Worm (Caenorhabditis elegans) whole organism, L4 larva: Measurements from ENCODE around the gene coq-5.
A peak's percentile ranks its signal among the peaks of the same experiment; 100 is the strongest.

ENCODE experiments used
- R02D3.7 ChIP-seq: fragments of 150-350 bp; sonication (generic microtip); optimal IDR thresholded peaks from 3 replicates; lab custom pipeline; 2014; ENCODE audit warnings: missing biosample characterization, missing genetic modification characterization
- T26A8.4 ChIP-seq: fragments of 200-800 bp; sonication (Bioruptor generic); IDR thresholded peaks from 2 replicates; pipeline ENCODE4 v1.3.6; 2022; ENCODE audit warnings: missing genetic modification characterization, missing compliant biosample characterization
- aly-2 ChIP-seq: sonication (generic microtip); optimal IDR thresholded peaks from 2 replicates; lab custom pipeline; 2018; ENCODE audit warnings: missing biosample characterization, missing genetic modification characterization
- ceh-82 ChIP-seq: sonication (generic microtip); optimal IDR thresholded peaks from 2 replicates; lab custom pipeline; 2017; ENCODE audit warnings: missing biosample characterization, missing genetic modification characterization
- lin-39 ChIP-seq: fragments of 150-350 bp; optimal IDR thresholded peaks from 2 replicates; lab custom pipeline; 2014; ENCODE audit warnings: missing biosample characterization, missing genetic modification reagents, missing genetic modification characterization
- mdl-1 ChIP-seq, 2 experiments: fragments of 150-350 bp in 1 of 2; sonication (generic microtip) in 1 of 2; optimal IDR thresholded peaks; 2 replicates each; lab custom pipeline; 2014 to 2017; ENCODE audit warnings: missing biosample characterization in 2 of 2, missing genetic modification characterization in 2 of 2
- nhr-41 ChIP-seq: fragments of 200-800 bp; sonication (Bioruptor generic); IDR thresholded peaks from 2 replicates; pipeline ENCODE4 v1.3.6; 2022; ENCODE audit warnings: missing genetic modification reagents, missing genetic modification characterization, missing compliant biosample characterization
- tra-1 ChIP-seq: fragments of 200-800 bp; sonication (Bioruptor generic); IDR thresholded peaks from 2 replicates; pipeline ENCODE4 v1.3.6; 2022; ENCODE audit warnings: missing genetic modification reagents, missing genetic modification characterization, missing compliant biosample characterization
- unc-39 ChIP-seq: sonication (generic microtip); optimal IDR thresholded peaks from 2 replicates; lab custom pipeline; 2017; ENCODE audit warnings: missing biosample characterization, missing genetic modification characterization

ce11 chrIII:7897733-7898132 is 39.5 kb upstream of the coq-5 start:
- TF ChIP-seq tra-1 (no peak), aly-2 (no peak), unc-39 (tag; lab: Kevin White, UChicago) (no peak), ceh-82 (tag; lab: Kevin White, UChicago) (no peak), nhr-41 (GFP tag; lab: Robert Waterston, UW) (no peak), mdl-1 (tag; optimal IDR thresholded peaks at IDR 0.05; lab: Kevin White, UChicago) (peak in 1 of 2 experiments; percentile 52), R02D3.7 (tag; lab: Kevin White, UChicago) (no peak), T26A8.4 (GFP tag; lab: Robert Waterston, UW) (no peak), lin-39 (no peak)
